Worm (Caenorhabditis elegans) whole organism, early embryonic: ENCODE measurements around the gene Y51H7C.3.
"Not testable (repeated sequence)": the region's sequence is repeated elsewhere in the genome, so short reads cannot be mapped to it uniquely, and the experiment has no call there.

Experiments used
- B0310.2 ChIP-seq: sonication (generic microtip); optimal IDR thresholded peaks from 2 replicates; lab custom pipeline; 2016; ENCODE audit warnings: mild to moderate bottlenecking, missing genetic modification characterization, missing compliant biosample characterization
- F13C5.2 ChIP-seq: sonication (generic microtip); optimal IDR thresholded peaks from 2 replicates; lab custom pipeline; 2017; ENCODE audit warnings: mild to moderate bottlenecking, missing genetic modification characterization, inconsistent platforms, missing compliant biosample characterization
- aly-1 ChIP-seq: sonication (generic microtip); optimal IDR thresholded peaks from 2 replicates; lab custom pipeline; 2016; ENCODE audit warnings: missing genetic modification characterization, missing compliant biosample characterization
- ama-1 ChIP-seq: fragments of 150-350 bp; optimal IDR thresholded peaks from 2 replicates; lab custom pipeline; 2014
- ceh-13 ChIP-seq: fragments of 200-800 bp; sonication (Bioruptor generic); optimal IDR thresholded peaks from 2 replicates; lab custom pipeline; 2018; ENCODE audit warnings: mild to moderate bottlenecking, missing genetic modification characterization, missing compliant biosample characterization
- ceh-36 ChIP-seq: sonication (generic microtip); optimal IDR thresholded peaks from 2 replicates; lab custom pipeline; 2016; ENCODE audit warnings: missing genetic modification characterization, inconsistent platforms, missing compliant biosample characterization
- ets-7 ChIP-seq: sonication (generic microtip); optimal IDR thresholded peaks from 2 replicates; lab custom pipeline; 2016; ENCODE audit warnings: missing genotype, missing genetic modification characterization, missing compliant biosample characterization
- flt-1 ChIP-seq: fragments of 200-800 bp; sonication (Bioruptor generic); IDR thresholded peaks from 2 replicates; pipeline ENCODE4 v1.3.6; 2022; ENCODE audit warnings: missing genetic modification characterization, missing compliant biosample characterization
- hmbx-1 ChIP-seq: sonication (generic microtip); optimal IDR thresholded peaks from 2 replicates; lab custom pipeline; 2016; ENCODE audit warnings: mild to moderate bottlenecking, missing genetic modification characterization, missing compliant biosample characterization
- hmg-4 ChIP-seq: fragments of 200-800 bp; sonication (Bioruptor generic); optimal IDR thresholded peaks from 2 replicates; lab custom pipeline; 2018; ENCODE audit warnings: mild to moderate bottlenecking, missing genetic modification characterization, missing compliant biosample characterization
- hnd-1 ChIP-seq: sonication (generic microtip); optimal IDR thresholded peaks from 2 replicates; lab custom pipeline; 2016; ENCODE audit warnings: missing genetic modification characterization, missing compliant biosample characterization
- pes-1 ChIP-seq: fragments of 200-800 bp; sonication (Bioruptor generic); IDR thresholded peaks from 2 replicates; pipeline ENCODE4 v1.3.6; 2022; ENCODE audit warnings: missing genetic modification reagents, missing genetic modification characterization, missing compliant biosample characterization
- scrt-1 ChIP-seq: fragments of 200-800 bp; sonication (Bioruptor generic); IDR thresholded peaks from 2 replicates; pipeline ENCODE4 v1.3.6; 2022; ENCODE audit warnings: missing genetic modification characterization, missing compliant biosample characterization
- sea-1 ChIP-seq: fragments of 200-800 bp; sonication (Bioruptor generic); conservative IDR thresholded peaks from 2 replicates; pipeline ENCODE4 v1.3.6; 2022; ENCODE audit warnings: missing genetic modification characterization, missing compliant biosample characterization
- tbx-11 ChIP-seq: fragments of 200-800 bp; sonication (Bioruptor generic); IDR thresholded peaks from 2 replicates; pipeline ENCODE4 v1.3.6; 2022; ENCODE audit warnings: missing genetic modification characterization, missing compliant biosample characterization
- tbx-37 ChIP-seq: fragments of 200-800 bp; sonication (Bioruptor generic); conservative IDR thresholded peaks from 2 replicates; pipeline ENCODE4 v1.3.6; 2022; ENCODE audit warnings: missing genetic modification reagents, missing genetic modification characterization, missing compliant biosample characterization
- tra-4 ChIP-seq: sonication (generic microtip); optimal IDR thresholded peaks from 2 replicates; lab custom pipeline; 2017; ENCODE audit warnings: missing genetic modification characterization, missing compliant biosample characterization

Gene Y51H7C.3

ce11 chrII:1441479-1441878, 3.2 kb downstream of the Y51H7C.3 start:
- TF ChIP-seq scrt-1 (GFP tag; lab: Robert Waterston, UW): no peak
- TF ChIP-seq ets-7 (tag; lab: Kevin White, UChicago): no peak
- no peak for TF ChIP-seq tbx-37 (GFP tag; lab: Robert Waterston, UW)
- no peak for TF ChIP-seq sea-1 (GFP tag; lab: Robert Waterston, UW)
- no peak for TF ChIP-seq hmg-4 (GFP tag; lab: Kevin White, UChicago)
- no peak for TF ChIP-seq pes-1 (GFP tag; lab: Robert Waterston, UW)
- no peak for TF ChIP-seq F13C5.2 (tag; lab: Kevin White, UChicago)
- TF ChIP-seq tbx-11 (GFP tag; lab: Robert Waterston, UW): no peak
- no peak for TF ChIP-seq tra-4 (tag; lab: Kevin White, UChicago)
- no peak for TF ChIP-seq ama-1

- TF ChIP-seq hmbx-1 (tag; lab: Kevin White, UChicago) (no peak), tbx-11 (GFP tag; lab: Robert Waterston, UW) (no peak), ceh-13 (no peak), hnd-1 (tag; lab: Kevin White, UChicago) (no peak), scrt-1 (GFP tag; lab: Robert Waterston, UW) (no peak), ceh-36 (tag; lab: Kevin White, UChicago) (no peak), ets-7 (tag; lab: Kevin White, UChicago) (no peak)
Measured at ce11 chrII:1444911-1445310, 6.6 kb downstream of the Y51H7C.3 start, which contains the start of gene scl-17. TSS of gene scl-17 (plus strand) at chrII:1445211.

ce11 chrII:1446696-1447293, 8.5 kb downstream of the Y51H7C.3 start, which contains the start of gene Y51H7C.12:
TSS of gene Y51H7C.12 (minus strand) at chrII:1446746.
- TF ChIP-seq hmbx-1 (tag; lab: Kevin White, UChicago); sea-1 (GFP tag; lab: Robert Waterston, UW); tra-4 (tag; lab: Kevin White, UChicago): not testable (repeated sequence)

ce11 chrII:1451975-1452374, 13.7 kb downstream of the Y51H7C.3 start:
- TF ChIP-seq scrt-1 (GFP tag; lab: Robert Waterston, UW) (peak; percentile 61; the same call in 1 of the 2 replicates), pes-1 (GFP tag; lab: Robert Waterston, UW) (peak; percentile 50; the same call in 1 of the 2 replicates), tbx-37 (GFP tag; lab: Robert Waterston, UW) (peak; percentile 58)

DNA sequence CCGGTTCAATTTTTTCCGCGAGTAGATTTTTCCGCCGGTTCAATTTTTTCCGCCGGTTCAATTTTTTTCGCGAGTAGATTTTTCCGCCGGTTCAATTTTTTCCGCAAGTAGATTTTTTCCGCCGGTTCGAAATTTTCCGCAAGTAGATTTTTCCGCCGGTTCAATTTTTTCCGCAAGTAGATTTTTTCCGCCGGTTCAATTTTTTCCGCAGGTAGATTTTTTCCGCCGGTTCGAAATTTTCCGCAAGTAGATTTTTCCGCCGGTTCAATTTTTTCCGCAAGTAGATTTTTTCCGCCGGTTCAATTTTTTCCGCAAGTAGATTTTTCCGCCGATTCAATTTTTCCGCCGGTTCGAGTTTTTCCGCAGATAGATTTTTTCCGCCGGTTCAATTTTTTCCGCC, 14.9 kb downstream of the Y51H7C.3 start:
- peak; percentile 53; the same call in 1 of the 2 replicates for TF ChIP-seq sea-1 (GFP tag; lab: Robert Waterston, UW)
- TF ChIP-seq scrt-1 (GFP tag; lab: Robert Waterston, UW): peak; percentile 35; the same call in 1 of the 2 replicates
- TF ChIP-seq pes-1 (GFP tag; lab: Robert Waterston, UW): peak; percentile 46

ce11 chrII:1453707-1454106, 15.4 kb downstream of the Y51H7C.3 start:
- TF ChIP-seq pes-1 (GFP tag; lab: Robert Waterston, UW) (peak; percentile 41; the same call in 1 of the 2 replicates), scrt-1 (GFP tag; lab: Robert Waterston, UW) (peak; percentile 53; the same call in 1 of the 2 replicates)

ce11 chrII:1457784-1458183, 19.5 kb downstream of the Y51H7C.3 start:
- TF ChIP-seq pes-1 (GFP tag; lab: Robert Waterston, UW) (peak; percentile 75), tbx-11 (GFP tag; lab: Robert Waterston, UW) (peak; percentile 60; the same call in 1 of the 2 replicates)

DNA sequence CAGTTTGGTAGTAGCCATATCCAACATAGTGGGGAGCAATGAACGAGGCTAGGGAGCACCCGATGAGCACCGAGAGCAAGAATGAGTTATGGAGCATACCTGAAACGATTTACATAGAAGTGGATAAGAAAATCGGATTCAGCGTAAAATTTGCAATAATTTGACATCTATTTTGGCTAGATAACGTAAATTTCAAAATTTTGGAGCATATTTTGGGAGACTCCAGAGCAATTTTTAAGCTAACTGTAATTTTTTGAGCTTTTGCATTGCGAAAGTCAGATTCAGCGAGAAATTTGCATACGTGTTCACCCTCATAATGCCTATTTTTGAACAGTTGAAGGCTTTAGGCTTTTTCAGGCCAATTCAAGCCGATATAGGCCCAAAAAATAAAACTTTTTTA, 28.2 kb downstream of the Y51H7C.3 start, which contains the start of gene Y51H7C.13:
Gene Y51H7C.13 (minus strand): TSS at position 101 of the 400 bp plus-strand sequence.
- no peak for TF ChIP-seq tbx-37 (GFP tag; lab: Robert Waterston, UW)
- TF ChIP-seq F13C5.2 (tag; lab: Kevin White, UChicago): no peak
- TF ChIP-seq ama-1: no peak
- TF ChIP-seq tbx-11 (GFP tag; lab: Robert Waterston, UW): no peak
- no peak for TF ChIP-seq hnd-1 (tag; lab: Kevin White, UChicago)
- TF ChIP-seq B0310.2 (tag; lab: Kevin White, UChicago): no peak

- not testable (repeated sequence) for TF ChIP-seq scrt-1 (GFP tag; lab: Robert Waterston, UW); hmg-4 (GFP tag; lab: Kevin White, UChicago); ets-7 (tag; lab: Kevin White, UChicago)
Measured at ce11 chrII:1467711-1468110, 29.4 kb downstream of the Y51H7C.3 start, which contains the start of gene Y51H7C.1. TSS of gene Y51H7C.1 (plus strand) at chrII:1467727.

DNA sequence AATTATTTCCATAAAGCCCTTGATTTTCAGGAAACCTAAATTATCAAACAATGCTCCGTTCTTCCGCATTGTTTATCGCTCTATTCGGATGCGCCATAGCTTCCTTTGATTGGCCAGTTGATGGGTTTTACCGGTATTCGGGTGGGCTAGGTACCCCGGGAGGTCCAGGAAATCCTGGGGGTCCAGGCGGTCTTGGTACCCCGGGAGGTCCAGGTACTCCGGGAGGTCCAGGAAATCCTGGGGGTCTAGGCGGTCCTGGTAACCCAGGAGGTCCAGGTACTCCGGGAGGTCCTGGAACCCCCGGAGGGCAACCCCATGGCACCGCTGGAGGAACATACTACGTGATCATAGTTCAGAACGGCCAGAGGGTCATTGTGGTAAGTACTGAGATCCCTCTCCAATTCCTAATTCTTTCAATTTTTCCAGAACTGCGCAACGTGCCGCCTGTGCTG, 32.3 kb downstream of the Y51H7C.3 start, which contains the start of gene H17B01.2:
Gene H17B01.2 (plus strand): TSS at position 51 of the 452 bp plus-strand sequence.
- TF ChIP-seq ama-1 (no peak), ceh-13 (no peak), flt-1 (no peak), tbx-37 (GFP tag; lab: Robert Waterston, UW) (no peak), pes-1 (GFP tag; lab: Robert Waterston, UW) (no peak), tra-4 (tag; lab: Kevin White, UChicago) (no peak), F13C5.2 (tag; lab: Kevin White, UChicago) (no peak), B0310.2 (tag; lab: Kevin White, UChicago) (no peak), ceh-36 (tag; lab: Kevin White, UChicago) (no peak), ets-7 (tag; lab: Kevin White, UChicago) (no peak), aly-1 (tag; lab: Kevin White, UChicago) (no peak)
